Worm (Caenorhabditis elegans) whole organism, L4/young adult: Measurements from ENCODE around the gene srg-69.

Experiments
- W03F9.2 ChIP-seq: fragments of 150-350 bp; optimal IDR thresholded peaks from 2 replicates; lab custom pipeline; 2014; ENCODE audit warnings: missing biosample characterization, missing genetic modification characterization
- dao-5 ChIP-seq: sonication (generic microtip); optimal IDR thresholded peaks from 2 replicates; lab custom pipeline; 2016; ENCODE audit warnings: missing genotype, missing genetic modification characterization, moderate library complexity, missing compliant biosample characterization
- him-1 ChIP-seq: sonication (generic microtip); optimal IDR thresholded peaks from 2 replicates; lab custom pipeline; 2016; ENCODE audit warnings: missing genotype, missing genetic modification reagents, missing genetic modification characterization, missing compliant biosample characterization

DNA sequence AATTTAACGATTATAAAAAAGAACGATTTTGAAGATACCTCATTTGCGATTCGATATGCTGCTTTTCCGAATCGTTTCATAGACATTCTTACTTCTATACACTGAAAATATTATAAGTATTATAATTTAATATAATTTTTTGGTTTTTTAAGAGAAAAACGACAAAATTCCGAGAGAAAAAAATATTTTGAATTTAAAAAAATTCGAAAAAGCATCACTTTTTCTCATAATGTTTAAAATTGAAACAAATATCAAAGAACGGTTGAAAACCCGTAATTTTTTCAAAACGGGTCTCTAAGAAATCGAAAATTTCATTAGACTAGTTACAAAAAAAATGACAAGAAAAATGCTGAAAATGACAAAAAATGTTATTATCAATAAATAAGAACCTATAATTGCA, 40.1 kb downstream of the srg-69 start, which contains the start of gene pink-1:
- no peak for TF ChIP-seq dao-5 (tag; lab: Kevin White, UChicago)
- no peak for TF ChIP-seq W03F9.2 (tag; lab: Kevin White, UChicago)
- no peak for TF ChIP-seq him-1
